Worm (Caenorhabditis elegans) whole organism, L1 larva: ENCODE data around the gene let-413.

Experiments used
- C16A3.4 ChIP-seq: fragments of 150-350 bp; optimal IDR thresholded peaks from 2 replicates; lab custom pipeline; 2014; ENCODE audit warnings: missing biosample characterization, missing genetic modification characterization
- C34B4.2 ChIP-seq: sonication (generic microtip); optimal IDR thresholded peaks from 2 replicates; lab custom pipeline; 2017; ENCODE audit warnings: mild to moderate bottlenecking, missing genetic modification characterization, missing compliant biosample characterization
- Y116A8C.19 ChIP-seq: sonication (generic microtip); optimal IDR thresholded peaks from 2 replicates; lab custom pipeline; 2016; ENCODE audit warnings: missing compliant biosample characterization, missing genetic modification characterization, borderline replicate concordance
- aha-1 ChIP-seq: fragments of 150-350 bp; optimal IDR thresholded peaks from 2 replicates; lab custom pipeline; 2014; ENCODE audit warnings: missing biosample characterization, missing genetic modification characterization
- aly-2 ChIP-seq: fragments of 150-350 bp; optimal IDR thresholded peaks from 2 replicates; lab custom pipeline; 2014; ENCODE audit warnings: missing biosample characterization, missing genetic modification characterization
- ama-1 ChIP-seq: fragments of 150-350 bp; optimal IDR thresholded peaks from 2 replicates; lab custom pipeline; 2014
- blmp-1 ChIP-seq: fragments of 150-350 bp; optimal IDR thresholded peaks from 2 replicates; lab custom pipeline; 2014; ENCODE audit warnings: missing biosample characterization, missing genetic modification characterization
- ceh-63 ChIP-seq: fragments of 200-800 bp; sonication (Bioruptor generic); optimal IDR thresholded peaks from 2 replicates; lab custom pipeline; 2018; ENCODE audit warnings: mild to moderate bottlenecking, missing genetic modification characterization, missing compliant biosample characterization
- ceh-8 ChIP-seq: fragments of 200-800 bp; sonication (Bioruptor generic); optimal IDR thresholded peaks from 2 replicates; lab custom pipeline; 2018; ENCODE audit warnings: mild to moderate bottlenecking, missing genetic modification characterization, moderate library complexity, missing compliant biosample characterization
- ceh-90 ChIP-seq: sonication (generic microtip); optimal IDR thresholded peaks from 2 replicates; lab custom pipeline; 2016; ENCODE audit warnings: missing genetic modification characterization, missing compliant biosample characterization
- dpl-1 ChIP-seq, 3 experiments: fragments of 150-350 bp in 2 of 3; sonication (generic microtip) in 1 of 3; optimal IDR thresholded peaks; 2 replicates each; lab custom pipeline; 2014 to 2017; ENCODE audit warnings: missing biosample characterization in 3 of 3, missing genetic modification characterization in 3 of 3, missing genetic modification reagents in 3 of 3
- dsc-1 ChIP-seq: sonication (generic microtip); optimal IDR thresholded peaks from 2 replicates; lab custom pipeline; 2016; ENCODE audit warnings: mild to moderate bottlenecking, missing genetic modification characterization, missing compliant biosample characterization
- efl-1 ChIP-seq, 4 experiments: fragments of 150-350 bp; optimal IDR thresholded peaks in 3 of 4; peaks in 1 of 4; 1 replicate in 1 of 4; 2 replicates in 3 of 4; lab custom pipeline; 2014; ENCODE audit warnings: missing biosample characterization in 2 of 4, missing genetic modification characterization in 2 of 4, missing genetic modification reagents in 2 of 4
- efl-3 ChIP-seq: fragments of 200-800 bp; sonication (Bioruptor generic); optimal IDR thresholded peaks from 2 replicates; lab custom pipeline; 2018; ENCODE audit warnings: mild to moderate bottlenecking, missing genetic modification characterization, missing compliant biosample characterization
- elt-2 ChIP-seq: sonication (generic microtip); optimal IDR thresholded peaks from 2 replicates; lab custom pipeline; 2016; ENCODE audit warnings: missing genetic modification characterization, mild to moderate bottlenecking, inconsistent platforms, missing compliant biosample characterization, missing genetic modification reagents
- fkh-10 ChIP-seq: sonication (generic microtip); optimal IDR thresholded peaks from 2 replicates; lab custom pipeline; 2017; ENCODE audit warnings: missing biosample characterization, missing genetic modification reagents, missing genetic modification characterization
- fkh-4 ChIP-seq: sonication (generic microtip); optimal IDR thresholded peaks from 2 replicates; lab custom pipeline; 2016; ENCODE audit warnings: missing compliant biosample characterization, missing genetic modification characterization, borderline replicate concordance
- fkh-8 ChIP-seq: sonication (generic microtip); optimal IDR thresholded peaks from 2 replicates; lab custom pipeline; 2016; ENCODE audit warnings: mild to moderate bottlenecking, missing genetic modification characterization, missing compliant biosample characterization
- fos-1 ChIP-seq: fragments of 150-350 bp; optimal IDR thresholded peaks from 2 replicates; lab custom pipeline; 2014; ENCODE audit warnings: missing biosample characterization, missing genetic modification characterization
- grh-1 ChIP-seq: fragments of 200-800 bp; sonication (Bioruptor generic); IDR thresholded peaks from 2 replicates; pipeline ENCODE4 v1.3.6; 2022; ENCODE audit warnings: missing genetic modification reagents, missing genetic modification characterization, missing compliant biosample characterization
- hpl-2 ChIP-seq: fragments of 150-350 bp; optimal IDR thresholded peaks from 2 replicates; lab custom pipeline; 2014; ENCODE audit warnings: missing biosample characterization, missing genetic modification reagents, missing genetic modification characterization
- irx-1 ChIP-seq: sonication (generic microtip); optimal IDR thresholded peaks from 2 replicates; lab custom pipeline; 2016; ENCODE audit warnings: missing genetic modification characterization, missing compliant biosample characterization
- isw-1 ChIP-seq: fragments of 200-800 bp; sonication (Bioruptor generic); IDR thresholded peaks from 2 replicates; pipeline ENCODE4 v1.3.6; 2022; ENCODE audit warnings: missing genetic modification characterization, missing compliant biosample characterization
- jun-1 ChIP-seq: fragments of 150-350 bp; optimal IDR thresholded peaks from 2 replicates; lab custom pipeline; 2014; ENCODE audit warnings: missing biosample characterization, missing genetic modification reagents, missing genetic modification characterization
- lin-35 ChIP-seq, 2 experiments: fragments of 150-350 bp; optimal IDR thresholded peaks; 2 replicates each; lab custom pipeline; 2014; ENCODE audit warnings: missing biosample characterization in 2 of 2, missing genetic modification characterization in 2 of 2, missing genetic modification reagents in 2 of 2
- lin-39 ChIP-seq: fragments of 150-350 bp; optimal IDR thresholded peaks from 2 replicates; lab custom pipeline; 2014; ENCODE audit warnings: missing biosample characterization, missing genetic modification reagents, missing genetic modification characterization
- lir-3 ChIP-seq: sonication (generic microtip); optimal IDR thresholded peaks from 2 replicates; lab custom pipeline; 2016; ENCODE audit warnings: mild to moderate bottlenecking, missing genetic modification characterization, moderate library complexity, missing compliant biosample characterization; ENCODE audit not compliant: poor library complexity
- mdl-1 ChIP-seq, 2 experiments: fragments of 150-350 bp; optimal IDR thresholded peaks; 2 replicates each; lab custom pipeline; 2014 to 2017; ENCODE audit warnings: missing biosample characterization in 2 of 2, missing genetic modification characterization in 2 of 2, inconsistent platforms in 1 of 2
- mef-2 ChIP-seq: fragments of 150-350 bp; optimal IDR thresholded peaks from 2 replicates; lab custom pipeline; 2014; ENCODE audit warnings: missing biosample characterization, missing genetic modification characterization
- mep-1 ChIP-seq: fragments of 150-350 bp; optimal IDR thresholded peaks from 2 replicates; lab custom pipeline; 2014; ENCODE audit warnings: missing biosample characterization, missing genetic modification characterization
- nhr-12 ChIP-seq: sonication (generic microtip); optimal IDR thresholded peaks from 2 replicates; lab custom pipeline; 2017; ENCODE audit warnings: missing biosample characterization, missing genetic modification characterization
- nhr-28 ChIP-seq: fragments of 150-350 bp; optimal IDR thresholded peaks from 2 replicates; lab custom pipeline; 2014; ENCODE audit warnings: missing biosample characterization, missing genetic modification characterization
- nhr-47 ChIP-seq: sonication (generic microtip); optimal IDR thresholded peaks from 2 replicates; lab custom pipeline; 2016; ENCODE audit warnings: mild to moderate bottlenecking, missing genetic modification characterization, moderate library complexity, missing compliant biosample characterization
- nhr-71 ChIP-seq: sonication (generic microtip); optimal IDR thresholded peaks from 2 replicates; lab custom pipeline; 2016; ENCODE audit warnings: mild to moderate bottlenecking, missing genetic modification characterization, moderate library complexity, missing compliant biosample characterization
- nhr-76 ChIP-seq: sonication (generic microtip); optimal IDR thresholded peaks from 2 replicates; lab custom pipeline; 2017; ENCODE audit warnings: missing biosample characterization, missing genetic modification characterization
- nhr-77 ChIP-seq: fragments of 150-350 bp; optimal IDR thresholded peaks from 2 replicates; lab custom pipeline; 2014; ENCODE audit warnings: missing biosample characterization, missing genetic modification characterization
- nhr-84 ChIP-seq: sonication (generic microtip); optimal IDR thresholded peaks from 2 replicates; lab custom pipeline; 2017; ENCODE audit warnings: missing biosample characterization, missing genetic modification characterization
- nhr-85 ChIP-seq: sonication (generic microtip); peaks from one replicate; lab custom pipeline; 2016; ENCODE audit warnings: missing genetic modification characterization, inconsistent platforms, missing compliant biosample characterization
- pag-3 ChIP-seq: sonication (generic microtip); optimal IDR thresholded peaks from 2 replicates; lab custom pipeline; 2017; ENCODE audit warnings: missing genetic modification characterization, mild to moderate bottlenecking, missing compliant biosample characterization, antibody characterized with exemption, borderline replicate concordance; ENCODE audit not compliant: insufficient read depth
- pax-3 ChIP-seq: fragments of 200-800 bp; sonication (Bioruptor generic); optimal IDR thresholded peaks from 2 replicates; lab custom pipeline; 2018; ENCODE audit warnings: mild to moderate bottlenecking, missing genetic modification characterization, moderate library complexity, missing compliant biosample characterization
- pqm-1 ChIP-seq: sonication (generic microtip); optimal IDR thresholded peaks from 3 replicates; lab custom pipeline; 2017; ENCODE audit warnings: missing biosample characterization, missing genetic modification characterization
- snpc-4 ChIP-seq: fragments of 150-350 bp; optimal IDR thresholded peaks from 2 replicates; lab custom pipeline; 2014; ENCODE audit warnings: missing biosample characterization, missing genetic modification characterization
- snu-23 ChIP-seq: sonication (generic microtip); optimal IDR thresholded peaks from 2 replicates; lab custom pipeline; 2016; ENCODE audit warnings: missing genetic modification characterization, missing compliant biosample characterization
- sox-4 ChIP-seq: sonication (generic microtip); optimal IDR thresholded peaks from 2 replicates; lab custom pipeline; 2016; ENCODE audit warnings: missing genetic modification characterization, missing compliant biosample characterization
- sptf-1 ChIP-seq: fragments of 150-350 bp; optimal IDR thresholded peaks from 2 replicates; lab custom pipeline; 2014; ENCODE audit warnings: missing biosample characterization, missing genetic modification characterization
- sup-37 ChIP-seq: fragments of 200-800 bp; sonication (Bioruptor generic); optimal IDR thresholded peaks from 2 replicates; lab custom pipeline; 2018; ENCODE audit warnings: mild to moderate bottlenecking, missing genetic modification characterization, missing compliant biosample characterization
- unc-30 ChIP-seq: sonication (generic microtip); optimal IDR thresholded peaks from 2 replicates; lab custom pipeline; 2017; ENCODE audit warnings: missing biosample characterization, missing genetic modification characterization
- unc-62 ChIP-seq: fragments of 150-350 bp; optimal IDR thresholded peaks from 2 replicates; lab custom pipeline; 2014; ENCODE audit warnings: missing biosample characterization, missing genetic modification reagents, missing genetic modification characterization
- unc-86 ChIP-seq: sonication (generic microtip); optimal IDR thresholded peaks from 2 replicates; lab custom pipeline; 2016; ENCODE audit warnings: missing genetic modification characterization, missing compliant biosample characterization
- unc-98 ChIP-seq: fragments of 200-800 bp; sonication (Bioruptor generic); IDR thresholded peaks from 2 replicates; pipeline ENCODE4 v1.3.6; 2022; ENCODE audit warnings: missing genetic modification characterization, missing compliant biosample characterization
- xbp-1 ChIP-seq: sonication (generic microtip); optimal IDR thresholded peaks from 2 replicates; lab custom pipeline; 2016; ENCODE audit warnings: missing genetic modification characterization, missing compliant biosample characterization
- zip-4 ChIP-seq: fragments of 200-800 bp; sonication (Bioruptor generic); optimal IDR thresholded peaks from 2 replicates; lab custom pipeline; 2018; ENCODE audit warnings: mild to moderate bottlenecking, missing genetic modification characterization, moderate library complexity, missing compliant biosample characterization
- ztf-4 ChIP-seq: fragments of 150-350 bp; optimal IDR thresholded peaks from 2 replicates; lab custom pipeline; 2014; ENCODE audit warnings: missing biosample characterization, missing genetic modification characterization

The let-413 gene

DNA sequence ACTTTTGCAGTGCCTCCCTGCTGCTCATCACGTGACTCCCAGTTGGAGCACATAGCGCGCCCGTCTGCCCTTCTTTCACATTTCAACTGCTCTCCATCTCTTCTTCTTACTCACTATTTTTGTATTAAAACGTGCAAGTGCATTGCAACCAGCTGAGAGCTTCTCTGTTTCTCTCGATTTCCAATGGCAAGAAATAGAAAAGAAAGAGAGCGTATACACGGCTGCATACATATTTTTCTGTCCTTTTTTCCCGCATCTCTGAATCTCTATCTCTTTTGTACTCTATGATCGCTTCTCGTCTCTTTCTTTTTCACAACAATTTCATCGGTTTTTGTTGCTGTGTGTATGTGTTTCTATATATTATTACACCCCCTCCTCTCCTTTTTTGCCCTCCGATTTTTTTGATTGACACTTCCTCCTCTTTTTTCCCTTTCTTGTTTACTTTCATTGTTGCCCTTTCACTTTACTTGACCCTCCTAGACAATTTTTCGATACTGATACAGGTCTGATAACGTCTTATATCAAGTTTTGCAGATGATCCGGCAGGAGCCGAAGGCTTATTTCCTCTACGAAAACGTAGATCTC lies 23.4 kb upstream of the let-413 start, which contains the start of gene Y97E10AR.1 (continued):
- no peak for TF ChIP-seq pax-3 (tag; lab: Kevin White, UChicago)
- no peak for TF ChIP-seq nhr-28 (tag; lab: Kevin White, UChicago)
- TF ChIP-seq blmp-1 (tag; lab: Kevin White, UChicago) = peak; percentile 96
- TF ChIP-seq sox-4 (tag; lab: Kevin White, UChicago) = no peak
- TF ChIP-seq pqm-1 = no peak
- peak; percentile 86 for TF ChIP-seq nhr-47 (tag; lab: Kevin White, UChicago)
- no peak for TF ChIP-seq ama-1
- TF ChIP-seq efl-1 (optimal IDR thresholded peaks at IDR 0.05; lab: Kevin White, UChicago) = peak; percentile 66 to 68
- TF ChIP-seq efl-1 (GFP tag; optimal IDR thresholded peaks at IDR 0.05 in 1 of 2; lab: Kevin White, UChicago) = peak; percentile 50 to 96
- TF ChIP-seq xbp-1 (tag; lab: Kevin White, UChicago) = peak; percentile 67
- no peak for TF ChIP-seq hpl-2 (GFP tag; lab: Kevin White, UChicago)
- TF ChIP-seq nhr-84 (tag; lab: Kevin White, UChicago) = no peak
- peak; percentile 91 for TF ChIP-seq nhr-71
- peak; percentile 75 for TF ChIP-seq pag-3
- peak; percentile 77 for TF ChIP-seq nhr-77 (tag; lab: Kevin White, UChicago)
- no peak for TF ChIP-seq unc-62 (GFP tag; lab: Kevin White, UChicago)
- peak; percentile 70 for TF ChIP-seq mef-2 (tag; lab: Kevin White, UChicago)
- peak; percentile 69 for TF ChIP-seq dsc-1 (tag; lab: Kevin White, UChicago)
- peak; percentile 57 for TF ChIP-seq nhr-85
- peak; percentile 17 to 79 for TF ChIP-seq mdl-1 (tag; optimal IDR thresholded peaks at IDR 0.05; lab: Kevin White, UChicago)
- no peak for TF ChIP-seq aly-2 (tag; lab: Kevin White, UChicago)
- TF ChIP-seq mep-1 (tag; lab: Kevin White, UChicago) = peak; percentile 76
- TF ChIP-seq unc-30 (tag; lab: Kevin White, UChicago) = no peak
- peak; percentile 48 for TF ChIP-seq jun-1 (tag; lab: Kevin White, UChicago)
- TF ChIP-seq ceh-90 (tag; lab: Kevin White, UChicago) = no peak
- TF ChIP-seq lin-39 (tag; lab: Kevin White, UChicago) = peak; percentile 51
- peak; percentile 73 for TF ChIP-seq C16A3.4 (tag; lab: Kevin White, UChicago)
- peak; percentile 57 for TF ChIP-seq fkh-10 (GFP tag; lab: Kevin White, UChicago)
- no peak for TF ChIP-seq sup-37 (GFP tag; lab: Kevin White, UChicago)
- peak; percentile 3 for TF ChIP-seq snpc-4 (tag; lab: Kevin White, UChicago)
- TF ChIP-seq isw-1 (GFP tag; lab: Robert Waterston, UW) = peak; percentile 69
- no peak for TF ChIP-seq efl-3
- TF ChIP-seq dpl-1 (GFP tag; optimal IDR thresholded peaks at IDR 0.05; lab: Kevin White, UChicago) = peak; percentile 43 to 58 (median 49)
- TF ChIP-seq elt-2 (tag; lab: Kevin White, UChicago) = peak; percentile 81
- TF ChIP-seq fos-1 (tag; lab: Kevin White, UChicago) = no peak
- TF ChIP-seq nhr-12 = no peak
- TF ChIP-seq nhr-76 (tag; lab: Kevin White, UChicago) = no peak
- peak; percentile 48 for TF ChIP-seq ztf-4
- TF ChIP-seq grh-1 = no peak
- TF ChIP-seq C34B4.2 (tag; lab: Kevin White, UChicago) = no peak
- peak; percentile 22 for TF ChIP-seq zip-4 (GFP tag; lab: Kevin White, UChicago)
- TF ChIP-seq aha-1 (tag; lab: Kevin White, UChicago) = no peak
- TF ChIP-seq irx-1 = peak; percentile 77
- peak; percentile 40 to 64 for TF ChIP-seq lin-35 (GFP tag; optimal IDR thresholded peaks at IDR 0.05; lab: Kevin White, UChicago)
- no peak for TF ChIP-seq unc-98 (GFP tag; lab: Robert Waterston, UW)
- TF ChIP-seq lir-3 (tag; lab: Kevin White, UChicago) = peak; percentile 70
- peak; percentile 90 for TF ChIP-seq unc-86
- no peak for TF ChIP-seq sptf-1 (tag; lab: Kevin White, UChicago)
- TF ChIP-seq ceh-8 (GFP tag; lab: Kevin White, UChicago) = peak; percentile 22
- TF ChIP-seq snu-23 (GFP tag; lab: Kevin White, UChicago) = peak; percentile 81
- TF ChIP-seq fkh-8 (tag; lab: Kevin White, UChicago) = peak; percentile 93
- TF ChIP-seq Y116A8C.19 (tag; lab: Kevin White, UChicago) = no peak
- peak; percentile 45 for TF ChIP-seq fkh-4 (tag; lab: Kevin White, UChicago)
- TF ChIP-seq ceh-63 = no peak
